Worm (Caenorhabditis elegans) whole organism, midembryonic: ENCODE measurements around the gene rpy-1.

Experiments
- T22C8.4 ChIP-seq: fragments of 200-800 bp; sonication (Bioruptor generic); IDR thresholded peaks from 2 replicates; pipeline ENCODE4 v1.3.6; 2022; ENCODE audit warnings: missing genetic modification characterization, missing compliant biosample characterization
- cog-1 ChIP-seq: sonication (generic microtip); optimal IDR thresholded peaks from 2 replicates; lab custom pipeline; 2016; ENCODE audit warnings: missing genetic modification characterization, missing compliant biosample characterization
- flt-1 ChIP-seq: fragments of 200-800 bp; sonication (Bioruptor generic); IDR thresholded peaks from 2 replicates; pipeline ENCODE4 v1.3.6; 2022; ENCODE audit warnings: missing genetic modification characterization, missing compliant biosample characterization
- klf-2 ChIP-seq: fragments of 200-800 bp; sonication (Bioruptor generic); conservative IDR thresholded peaks from 2 replicates; pipeline ENCODE4 v1.3.6; 2022; ENCODE audit warnings: missing genetic modification reagents, missing genetic modification characterization, missing compliant biosample characterization
- med-1 ChIP-seq: sonication (generic microtip); optimal IDR thresholded peaks from 2 replicates; lab custom pipeline; 2017; ENCODE audit warnings: missing genetic modification characterization, mild to moderate bottlenecking, missing compliant biosample characterization, antibody characterized with exemption, missing genetic modification reagents; ENCODE audit not compliant: insufficient read depth
- ref-1 ChIP-seq: fragments of 200-800 bp; sonication (Bioruptor generic); conservative IDR thresholded peaks from 2 replicates; pipeline ENCODE4 v1.3.6; 2022; ENCODE audit warnings: missing genetic modification reagents, missing genetic modification characterization, missing compliant biosample characterization
- tab-1 ChIP-seq: fragments of 200-800 bp; sonication (Bioruptor generic); IDR thresholded peaks from 2 replicates; pipeline ENCODE4 v1.3.6; 2022; ENCODE audit warnings: missing genetic modification characterization, missing compliant biosample characterization
- ztf-23 ChIP-seq: fragments of 200-800 bp; sonication (Bioruptor generic); IDR thresholded peaks from 2 replicates; pipeline ENCODE4 v1.3.6; 2022; ENCODE audit warnings: missing genetic modification reagents, missing genetic modification characterization, missing compliant biosample characterization
- ztf-29 ChIP-seq: fragments of 200-800 bp; sonication (Bioruptor generic); IDR thresholded peaks from 2 replicates; pipeline ENCODE4 v1.3.6; 2022; ENCODE audit warnings: missing genetic modification reagents, missing genetic modification characterization, missing compliant biosample characterization

The rpy-1 gene

ce11 chrII:6705593-6706228 is at the start of gene rpy-1:
rpy-1 (minus strand) TSS chrII:6705643.
- TF ChIP-seq tab-1 (GFP tag; lab: Robert Waterston, UW) (no peak), ref-1 (GFP tag; lab: Robert Waterston, UW) (no peak), klf-2 (GFP tag; lab: Robert Waterston, UW) (no peak), ztf-29 (GFP tag; lab: Robert Waterston, UW) (no peak), cog-1 (tag; lab: Kevin White, UChicago) (no peak), med-1 (GFP tag; lab: Kevin White, UChicago) (no peak), ztf-23 (GFP tag; lab: Robert Waterston, UW) (no peak), T22C8.4 (GFP tag; lab: Robert Waterston, UW) (no peak), flt-1 (GFP tag; lab: Robert Waterston, UW) (no peak)

- TF ChIP-seq flt-1 (GFP tag; lab: Robert Waterston, UW): no peak
- no peak for TF ChIP-seq ref-1 (GFP tag; lab: Robert Waterston, UW)
- no peak for TF ChIP-seq tab-1 (GFP tag; lab: Robert Waterston, UW)
- TF ChIP-seq ztf-29 (GFP tag; lab: Robert Waterston, UW): no peak
- no peak for TF ChIP-seq cog-1 (tag; lab: Kevin White, UChicago)
- TF ChIP-seq klf-2 (GFP tag; lab: Robert Waterston, UW): no peak
- no peak for TF ChIP-seq ztf-23 (GFP tag; lab: Robert Waterston, UW)
- TF ChIP-seq T22C8.4 (GFP tag; lab: Robert Waterston, UW): no peak
- no peak for TF ChIP-seq med-1 (GFP tag; lab: Kevin White, UChicago)
Observed at ce11 chrII:6754671-6755224, 49.3 kb upstream of the rpy-1 start, which contains the start of the genes srx-95 and fis-1. srx-95 (minus strand) TSS chrII:6754771. fis-1 (plus strand) TSS chrII:6755174.

ce11 chrII:6752850-6753249 is 47.4 kb upstream of the rpy-1 start, which contains the start of gene F41G3.21:
F41G3.21 (minus strand) TSS chrII:6752950.
- no peak for TF ChIP-seq ztf-29 (GFP tag; lab: Robert Waterston, UW)
- no peak for TF ChIP-seq ref-1 (GFP tag; lab: Robert Waterston, UW)
- no peak for TF ChIP-seq flt-1 (GFP tag; lab: Robert Waterston, UW)
- TF ChIP-seq T22C8.4 (GFP tag; lab: Robert Waterston, UW): no peak
- TF ChIP-seq cog-1 (tag; lab: Kevin White, UChicago): no peak
- TF ChIP-seq tab-1 (GFP tag; lab: Robert Waterston, UW): no peak
- no peak for TF ChIP-seq med-1 (GFP tag; lab: Kevin White, UChicago)
- TF ChIP-seq ztf-23 (GFP tag; lab: Robert Waterston, UW): no peak
- no peak for TF ChIP-seq klf-2 (GFP tag; lab: Robert Waterston, UW)

- TF ChIP-seq tab-1 (GFP tag; lab: Robert Waterston, UW) (no peak), flt-1 (GFP tag; lab: Robert Waterston, UW) (no peak), ztf-29 (GFP tag; lab: Robert Waterston, UW) (no peak), ref-1 (GFP tag; lab: Robert Waterston, UW) (no peak), med-1 (GFP tag; lab: Kevin White, UChicago) (no peak), ztf-23 (GFP tag; lab: Robert Waterston, UW) (no peak), klf-2 (GFP tag; lab: Robert Waterston, UW) (no peak), T22C8.4 (GFP tag; lab: Robert Waterston, UW) (no peak), cog-1 (tag; lab: Kevin White, UChicago) (no peak)
Observed at ce11 chrII:6752027-6752426, 46.6 kb upstream of the rpy-1 start, which contains the start of gene F41G3.19. F41G3.19 (minus strand) TSS chrII:6752127.

- TF ChIP-seq T22C8.4 (GFP tag; lab: Robert Waterston, UW): no peak
- no peak for TF ChIP-seq ztf-23 (GFP tag; lab: Robert Waterston, UW)
- no peak for TF ChIP-seq cog-1 (tag; lab: Kevin White, UChicago)
- TF ChIP-seq ztf-29 (GFP tag; lab: Robert Waterston, UW): no peak
Observed at ce11 chrII:6750929-6751328, 45.5 kb upstream of the rpy-1 start, which contains the start of gene F41G3.20. F41G3.20 (minus strand) TSS chrII:6751029.

- no peak for TF ChIP-seq tab-1 (GFP tag; lab: Robert Waterston, UW)
- no peak for TF ChIP-seq T22C8.4 (GFP tag; lab: Robert Waterston, UW)
- TF ChIP-seq cog-1 (tag; lab: Kevin White, UChicago): no peak
- TF ChIP-seq ztf-29 (GFP tag; lab: Robert Waterston, UW): no peak
- no peak for TF ChIP-seq flt-1 (GFP tag; lab: Robert Waterston, UW)
Observed at ce11 chrII:6749422-6749821, 44.0 kb upstream of the rpy-1 start, which contains the start of gene F41G3.10. F41G3.10 (minus strand) TSS chrII:6749522.

- TF ChIP-seq cog-1 (tag; lab: Kevin White, UChicago) (no peak), med-1 (GFP tag; lab: Kevin White, UChicago) (no peak), klf-2 (GFP tag; lab: Robert Waterston, UW) (no peak), ztf-23 (GFP tag; lab: Robert Waterston, UW) (no peak), ref-1 (GFP tag; lab: Robert Waterston, UW) (no peak), tab-1 (GFP tag; lab: Robert Waterston, UW) (no peak), flt-1 (GFP tag; lab: Robert Waterston, UW) (no peak), ztf-29 (GFP tag; lab: Robert Waterston, UW) (no peak), T22C8.4 (GFP tag; lab: Robert Waterston, UW) (no peak)
Observed at ce11 chrII:6746404-6746803, 41.0 kb upstream of the rpy-1 start, which contains the start of gene F41G3.5. F41G3.5 (plus strand) TSS chrII:6746704.

- TF ChIP-seq T22C8.4 (GFP tag; lab: Robert Waterston, UW) (no peak), med-1 (GFP tag; lab: Kevin White, UChicago) (no peak), tab-1 (GFP tag; lab: Robert Waterston, UW) (no peak), flt-1 (GFP tag; lab: Robert Waterston, UW) (no peak), cog-1 (tag; lab: Kevin White, UChicago) (no peak), ref-1 (GFP tag; lab: Robert Waterston, UW) (no peak), ztf-23 (GFP tag; lab: Robert Waterston, UW) (no peak), klf-2 (GFP tag; lab: Robert Waterston, UW) (no peak), ztf-29 (GFP tag; lab: Robert Waterston, UW) (no peak)
Observed at ce11 chrII:6745783-6746182, 40.3 kb upstream of the rpy-1 start, which contains the start of gene ins-14. ins-14 (minus strand) TSS chrII:6745814.
